Worm (Caenorhabditis elegans) whole organism, L2 larva: ENCODE data around the gene col-36.
A peak's percentile ranks its signal among the peaks of the same experiment; 100 is the strongest.

Source experiments
- C34F6.9 ChIP-seq: fragments of 150-350 bp; optimal IDR thresholded peaks from 2 replicates; lab custom pipeline; 2014; ENCODE audit warnings: missing biosample characterization, missing genetic modification characterization
- F13H6.1 ChIP-seq: sonication (generic microtip); optimal IDR thresholded peaks from 2 replicates; lab custom pipeline; 2016; ENCODE audit warnings: missing genetic modification characterization, missing compliant biosample characterization
- R02D3.7 ChIP-seq: fragments of 150-350 bp; optimal IDR thresholded peaks from 2 replicates; lab custom pipeline; 2014; ENCODE audit warnings: missing biosample characterization, missing genetic modification characterization
- Y55F3AM.14 ChIP-seq: fragments of 200-800 bp; sonication (Bioruptor generic); optimal IDR thresholded peaks from 2 replicates; lab custom pipeline; 2018; ENCODE audit warnings: mild to moderate bottlenecking, missing genetic modification characterization, missing compliant biosample characterization
- ZK546.5 ChIP-seq: sonication (generic microtip); optimal IDR thresholded peaks from 2 replicates; lab custom pipeline; 2017; ENCODE audit warnings: missing biosample characterization, missing genetic modification characterization
- alr-1 ChIP-seq: fragments of 150-350 bp; optimal IDR thresholded peaks from 2 replicates; lab custom pipeline; 2014; ENCODE audit warnings: missing biosample characterization, missing genetic modification characterization
- aly-2 ChIP-seq: fragments of 150-350 bp; optimal IDR thresholded peaks from 2 replicates; lab custom pipeline; 2014; ENCODE audit warnings: missing biosample characterization, missing genetic modification characterization
- ama-1 ChIP-seq: fragments of 150-350 bp; optimal IDR thresholded peaks from 2 replicates; lab custom pipeline; 2018; ENCODE audit warnings: inconsistent platforms
- blmp-1 ChIP-seq: sonication (generic microtip); optimal IDR thresholded peaks from 2 replicates; lab custom pipeline; 2017; ENCODE audit warnings: missing genetic modification characterization, mild to moderate bottlenecking, missing compliant biosample characterization, antibody characterized with exemption, moderate library complexity; ENCODE audit not compliant: insufficient read depth
- ceh-16 ChIP-seq: fragments of 150-350 bp; optimal IDR thresholded peaks from 2 replicates; lab custom pipeline; 2014; ENCODE audit warnings: missing biosample characterization, missing genetic modification characterization
- ceh-82 ChIP-seq: fragments of 150-350 bp; optimal IDR thresholded peaks from 2 replicates; lab custom pipeline; 2014; ENCODE audit warnings: missing biosample characterization, missing genetic modification characterization
- crh-2 ChIP-seq: sonication (generic microtip); optimal IDR thresholded peaks from 2 replicates; lab custom pipeline; 2017; ENCODE audit warnings: missing biosample characterization, missing genetic modification characterization
- dmd-4 ChIP-seq: sonication (generic microtip); optimal IDR thresholded peaks from 2 replicates; lab custom pipeline; 2017; ENCODE audit warnings: missing biosample characterization, missing genetic modification characterization
- egl-27 ChIP-seq: sonication (generic microtip); optimal IDR thresholded peaks from 3 replicates; lab custom pipeline; 2017; ENCODE audit warnings: missing biosample characterization, missing genetic modification reagents, missing genetic modification characterization
- elt-1 ChIP-seq: fragments of 150-350 bp; optimal IDR thresholded peaks from 2 replicates; lab custom pipeline; 2014; ENCODE audit warnings: missing biosample characterization, missing genetic modification characterization
- elt-3 ChIP-seq: sonication (generic microtip); optimal IDR thresholded peaks from 2 replicates; lab custom pipeline; 2017; ENCODE audit warnings: missing biosample characterization, missing genetic modification characterization
- fos-1 ChIP-seq: fragments of 150-350 bp; optimal IDR thresholded peaks from 2 replicates; lab custom pipeline; 2014; ENCODE audit warnings: missing biosample characterization, missing genetic modification characterization
- gmeb-1 ChIP-seq: fragments of 150-350 bp; optimal IDR thresholded peaks from 2 replicates; lab custom pipeline; 2014; ENCODE audit warnings: missing biosample characterization, missing genetic modification characterization
- lin-11 ChIP-seq: fragments of 150-350 bp; sonication (generic microtip); optimal IDR thresholded peaks from 2 replicates; lab custom pipeline; 2014; ENCODE audit warnings: missing biosample characterization, missing genetic modification characterization, inconsistent platforms, mixed read lengths
- lin-13 ChIP-seq: fragments of 150-350 bp; optimal IDR thresholded peaks from 2 replicates; lab custom pipeline; 2014; ENCODE audit warnings: missing biosample characterization, missing genetic modification reagents, missing genetic modification characterization
- lin-39 ChIP-seq: fragments of 150-350 bp; optimal IDR thresholded peaks from 2 replicates; lab custom pipeline; 2014; ENCODE audit warnings: missing biosample characterization, missing genetic modification reagents, missing genetic modification characterization
- lsy-2 ChIP-seq, 2 experiments: fragments of 150-350 bp in 1 of 2; sonication (generic microtip) in 1 of 2; optimal IDR thresholded peaks; 2 replicates each; lab custom pipeline; 2014 to 2017; ENCODE audit warnings: missing biosample characterization in 2 of 2, missing genetic modification characterization in 2 of 2
- mab-5 ChIP-seq: fragments of 150-350 bp; optimal IDR thresholded peaks from 2 replicates; lab custom pipeline; 2014; ENCODE audit warnings: missing biosample characterization, missing genetic modification characterization
- mbf-1 ChIP-seq: sonication (generic microtip); optimal IDR thresholded peaks from 2 replicates; lab custom pipeline; 2017; ENCODE audit warnings: missing biosample characterization, missing genetic modification characterization
- mdl-1 ChIP-seq, 2 experiments: fragments of 150-350 bp in 1 of 2; sonication (generic microtip) in 1 of 2; optimal IDR thresholded peaks; 2 replicates each; lab custom pipeline; 2017; ENCODE audit warnings: missing biosample characterization in 2 of 2, missing genetic modification characterization in 2 of 2
- nhr-10 ChIP-seq: sonication (generic microtip); optimal IDR thresholded peaks from 2 replicates; lab custom pipeline; 2017; ENCODE audit warnings: missing biosample characterization, missing genetic modification characterization
- nhr-11 ChIP-seq: fragments of 150-350 bp; optimal IDR thresholded peaks from 2 replicates; lab custom pipeline; 2014; ENCODE audit warnings: missing biosample characterization, missing genetic modification characterization
- nhr-12 ChIP-seq: fragments of 150-350 bp; optimal IDR thresholded peaks from 2 replicates; lab custom pipeline; 2014; ENCODE audit warnings: missing biosample characterization, missing genetic modification characterization
- nhr-129 ChIP-seq: fragments of 150-350 bp; optimal IDR thresholded peaks from 2 replicates; lab custom pipeline; 2014; ENCODE audit warnings: missing biosample characterization, missing genetic modification characterization
- nhr-21 ChIP-seq: fragments of 150-350 bp; optimal IDR thresholded peaks from 2 replicates; lab custom pipeline; 2014; ENCODE audit warnings: missing biosample characterization, missing genetic modification characterization
- nhr-23 ChIP-seq: fragments of 150-350 bp; optimal IDR thresholded peaks from 2 replicates; lab custom pipeline; 2014; ENCODE audit warnings: missing biosample characterization, missing genetic modification reagents, missing genetic modification characterization
- nhr-237 ChIP-seq: fragments of 150-350 bp; optimal IDR thresholded peaks from 2 replicates; lab custom pipeline; 2014; ENCODE audit warnings: missing biosample characterization, missing genetic modification characterization
- nhr-25 ChIP-seq: fragments of 150-350 bp; sonication (generic microtip); optimal IDR thresholded peaks from 3 replicates; lab custom pipeline; 2014; ENCODE audit warnings: missing biosample characterization, missing genetic modification characterization
- nhr-6 ChIP-seq: fragments of 150-350 bp; optimal IDR thresholded peaks from 2 replicates; lab custom pipeline; 2014; ENCODE audit warnings: missing biosample characterization, missing genetic modification characterization
- nhr-77 ChIP-seq: fragments of 150-350 bp; optimal IDR thresholded peaks from 2 replicates; lab custom pipeline; 2014; ENCODE audit warnings: missing biosample characterization, missing genetic modification characterization
- peb-1 ChIP-seq: fragments of 150-350 bp; optimal IDR thresholded peaks from 2 replicates; lab custom pipeline; 2014; ENCODE audit warnings: missing biosample characterization, missing genetic modification characterization
- sem-4 ChIP-seq: fragments of 150-350 bp; optimal IDR thresholded peaks from 2 replicates; lab custom pipeline; 2014; ENCODE audit warnings: missing biosample characterization, missing genetic modification reagents, missing genetic modification characterization
- skn-1 ChIP-seq: sonication (generic microtip); optimal IDR thresholded peaks from 2 replicates; lab custom pipeline; 2017; ENCODE audit warnings: missing biosample characterization, missing genetic modification characterization
- sma-3 ChIP-seq: sonication (generic microtip); optimal IDR thresholded peaks from 2 replicates; lab custom pipeline; 2016; ENCODE audit warnings: missing genetic modification reagents, missing genetic modification characterization, missing compliant biosample characterization
- sma-9 ChIP-seq, 2 experiments: fragments of 150-350 bp in 1 of 2; sonication (generic microtip) in 1 of 2; optimal IDR thresholded peaks; 2 replicates each; lab custom pipeline; 2014 to 2016; ENCODE audit warnings: missing genetic modification characterization in 2 of 2, mild to moderate bottlenecking in 1 of 2, missing biosample characterization in 1 of 2, missing compliant biosample characterization in 1 of 2, missing genetic modification reagents in 1 of 2, moderate library complexity in 1 of 2
- snpc-4 ChIP-seq: fragments of 150-350 bp; optimal IDR thresholded peaks from 2 replicates; lab custom pipeline; 2014; ENCODE audit warnings: missing biosample characterization, missing genetic modification characterization
- unc-39 ChIP-seq: fragments of 150-350 bp; optimal IDR thresholded peaks from 2 replicates; lab custom pipeline; 2014; ENCODE audit warnings: missing biosample characterization, missing genetic modification characterization
- unc-55 ChIP-seq: fragments of 150-350 bp; sonication (generic microtip); optimal IDR thresholded peaks from 3 replicates; lab custom pipeline; 2014; ENCODE audit warnings: missing biosample characterization, missing genetic modification reagents, missing genetic modification characterization
- unc-62 ChIP-seq: fragments of 150-350 bp; optimal IDR thresholded peaks from 2 replicates; lab custom pipeline; 2014; ENCODE audit warnings: missing biosample characterization, missing genetic modification reagents, missing genetic modification characterization
- zag-1 ChIP-seq: fragments of 150-350 bp; optimal IDR thresholded peaks from 2 replicates; lab custom pipeline; 2014; ENCODE audit warnings: missing biosample characterization, missing genetic modification characterization
- ztf-1 ChIP-seq: fragments of 200-800 bp; sonication (Bioruptor generic); conservative IDR thresholded peaks from 2 replicates; pipeline ENCODE4 v1.3.6; 2022; ENCODE audit warnings: missing genetic modification characterization, missing compliant biosample characterization
- ztf-11 ChIP-seq: sonication (generic microtip); optimal IDR thresholded peaks from 2 replicates; lab custom pipeline; 2017; ENCODE audit warnings: missing biosample characterization, missing genetic modification characterization
- ztf-4 ChIP-seq: fragments of 150-350 bp; optimal IDR thresholded peaks from 2 replicates; lab custom pipeline; 2014; ENCODE audit warnings: missing biosample characterization, missing genetic modification characterization

Gene col-36

DNA sequence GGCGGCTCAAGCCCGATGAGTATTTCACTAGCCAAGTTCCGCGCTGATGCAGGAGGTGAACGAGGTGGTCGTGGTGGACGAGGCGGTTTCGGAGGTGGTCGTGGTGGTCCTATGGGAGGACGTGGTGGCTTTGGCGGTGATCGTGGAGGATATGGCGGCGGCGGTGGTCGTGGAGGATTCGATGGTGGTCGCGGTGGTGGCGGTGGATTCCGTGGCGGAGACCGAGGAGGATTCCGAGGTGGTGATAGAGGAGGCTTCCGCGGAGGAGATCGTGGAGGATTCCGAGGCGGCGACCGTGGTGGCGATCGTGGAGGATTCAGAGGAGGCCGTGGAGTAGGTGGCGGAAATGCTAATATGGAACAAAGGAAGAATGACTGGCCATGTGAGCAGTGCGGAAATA, 13.9 kb downstream of the col-36 start:
- no peak for TF ChIP-seq unc-39 (tag; lab: Kevin White, UChicago)
- no peak for TF ChIP-seq egl-27 (tag; lab: Kevin White, UChicago)
- no peak for TF ChIP-seq ZK546.5 (tag; lab: Kevin White, UChicago)
- TF ChIP-seq mdl-1 (tag; optimal IDR thresholded peaks at IDR 0.05; lab: Kevin White, UChicago), result no peak

DNA sequence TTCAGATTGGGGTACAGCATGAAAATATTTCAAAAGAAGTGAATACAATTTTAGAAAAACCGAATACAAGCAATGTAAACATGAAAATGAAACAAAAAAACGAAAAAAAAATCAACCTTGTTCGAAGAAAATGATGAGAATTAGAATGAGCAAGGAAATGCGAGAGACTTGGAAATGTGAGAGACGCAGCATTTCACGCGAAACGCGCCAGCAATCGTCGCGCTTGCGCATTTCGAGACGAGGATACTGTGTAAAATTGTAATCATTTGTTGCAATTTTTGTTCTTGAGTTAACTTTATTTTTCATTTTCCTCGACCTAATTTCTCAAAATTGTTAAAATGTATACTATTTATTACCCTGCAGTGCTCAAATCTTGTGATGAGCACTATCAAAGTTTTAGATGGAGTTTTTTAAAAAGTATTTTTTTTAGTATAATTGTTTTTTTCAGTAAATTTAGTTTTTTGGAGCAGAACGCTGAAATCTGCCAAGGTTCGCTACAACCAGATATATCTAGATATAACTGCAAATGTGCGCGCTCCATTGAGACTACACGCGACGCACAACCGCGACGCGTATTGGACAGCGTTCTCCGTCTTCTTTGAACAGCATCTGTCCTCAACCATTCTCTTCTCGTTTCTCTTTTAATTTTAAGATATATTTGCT, 16.5 kb downstream of the col-36 start, which contains the start of gene fust-1:
Gene fust-1, plus strand, starts transcription at position 613 of the 663 bp plus-strand sequence.
- TF ChIP-seq ztf-1 (GFP tag; lab: Robert Waterston, UW) (no peak), ceh-16 (tag; lab: Kevin White, UChicago) (peak; percentile 87), nhr-10 (peak; percentile 79), ztf-4 (tag; lab: Kevin White, UChicago) (peak; percentile 92), lin-11 (peak; percentile 94), zag-1 (peak; percentile 80), nhr-129 (tag; lab: Kevin White, UChicago) (peak; percentile 92), peb-1 (tag; lab: Kevin White, UChicago) (no peak), nhr-77 (peak; percentile 82), ZK546.5 (tag; lab: Kevin White, UChicago) (peak; percentile 71), gmeb-1 (tag; lab: Kevin White, UChicago) (peak; percentile 93), C34F6.9 (tag; lab: Kevin White, UChicago) (peak; percentile 99), alr-1 (tag; lab: Kevin White, UChicago) (no peak), unc-39 (tag; lab: Kevin White, UChicago) (no peak), dmd-4 (tag; lab: Kevin White, UChicago) (peak; percentile 67), skn-1 (tag; lab: Kevin White, UChicago) (peak; percentile 91), elt-3 (tag; lab: Kevin White, UChicago) (no peak), ama-1 (lab: Kevin White, UChicago) (peak; percentile 79), unc-55 (GFP tag; lab: Kevin White, UChicago) (peak; percentile 96), F13H6.1 (tag; lab: Kevin White, UChicago) (peak; percentile 97), nhr-11 (tag; lab: Kevin White, UChicago) (no peak), Y55F3AM.14 (peak; percentile 61), blmp-1 (peak; percentile 56), lsy-2 (tag; optimal IDR thresholded peaks at IDR 0.05; lab: Kevin White, UChicago) (peak; percentile 95 to 98), aly-2 (tag; lab: Kevin White, UChicago) (no peak), crh-2 (tag; lab: Kevin White, UChicago) (peak; percentile 95), nhr-25 (tag; lab: Kevin White, UChicago) (peak; percentile 97), mbf-1 (tag; lab: Kevin White, UChicago) (no peak), sma-9 (GFP tag; optimal IDR thresholded peaks at IDR 0.05; lab: Kevin White, UChicago) (peak; percentile 98), sma-9 (tag; optimal IDR thresholded peaks at IDR 0.05; lab: Kevin White, UChicago) (no peak), sem-4 (tag; lab: Kevin White, UChicago) (peak; percentile 91), elt-1 (peak; percentile 61), lin-39 (no peak), mdl-1 (tag; optimal IDR thresholded peaks at IDR 0.05; lab: Kevin White, UChicago) (peak in 1 of 2 experiments; percentile 72), fos-1 (tag; lab: Kevin White, UChicago) (peak; percentile 91), nhr-6 (tag; lab: Kevin White, UChicago) (peak; percentile 94), nhr-237 (tag; lab: Kevin White, UChicago) (peak; percentile 72), sma-3 (GFP tag; lab: Kevin White, UChicago) (peak; percentile 96), lin-13 (GFP tag; lab: Kevin White, UChicago) (peak; percentile 92), nhr-21 (tag; lab: Kevin White, UChicago) (peak; percentile 94), ceh-82 (tag; lab: Kevin White, UChicago) (peak; percentile 69), ztf-11 (tag; lab: Kevin White, UChicago) (no peak), unc-62 (GFP tag; lab: Kevin White, UChicago) (peak; percentile 74), mab-5 (tag; lab: Kevin White, UChicago) (peak; percentile 93), nhr-23 (tag; lab: Kevin White, UChicago) (no peak), R02D3.7 (tag; lab: Kevin White, UChicago) (peak; percentile 74), egl-27 (tag; lab: Kevin White, UChicago) (peak; percentile 94), snpc-4 (tag; lab: Kevin White, UChicago) (peak; percentile 80), nhr-12 (tag; lab: Kevin White, UChicago) (no peak)
